Worm (Caenorhabditis elegans) whole organism, L1 larva: ENCODE data around the gene lgc-24.

ENCODE experiments used
- aly-2 ChIP-seq: fragments of 150-350 bp; optimal IDR thresholded peaks from 2 replicates; lab custom pipeline; 2014; ENCODE audit warnings: missing biosample characterization, missing genetic modification characterization
- dpl-1 ChIP-seq, 3 experiments: fragments of 150-350 bp in 2 of 3; sonication (generic microtip) in 1 of 3; optimal IDR thresholded peaks; 2 replicates each; lab custom pipeline; 2014 to 2017; ENCODE audit warnings: missing biosample characterization in 3 of 3, missing genetic modification characterization in 3 of 3, missing genetic modification reagents in 3 of 3
- efl-3 ChIP-seq: fragments of 200-800 bp; sonication (Bioruptor generic); optimal IDR thresholded peaks from 2 replicates; lab custom pipeline; 2018; ENCODE audit warnings: mild to moderate bottlenecking, missing genetic modification characterization, missing compliant biosample characterization
- hlh-4 ChIP-seq: sonication (generic microtip); optimal IDR thresholded peaks from 2 replicates; lab custom pipeline; 2016; ENCODE audit warnings: mild to moderate bottlenecking, missing genetic modification characterization, missing compliant biosample characterization
- lin-13 ChIP-seq: fragments of 150-350 bp; optimal IDR thresholded peaks from 2 replicates; lab custom pipeline; 2014; ENCODE audit warnings: missing biosample characterization, missing genetic modification reagents, missing genetic modification characterization
- lin-14 ChIP-seq: fragments of 200-800 bp; sonication (Bioruptor generic); optimal IDR thresholded peaks from 2 replicates; lab custom pipeline; 2018; ENCODE audit warnings: mild to moderate bottlenecking, missing genetic modification characterization, moderate library complexity, missing compliant biosample characterization
- lin-39 ChIP-seq: fragments of 150-350 bp; optimal IDR thresholded peaks from 2 replicates; lab custom pipeline; 2014; ENCODE audit warnings: missing biosample characterization, missing genetic modification reagents, missing genetic modification characterization
- nhr-12 ChIP-seq: sonication (generic microtip); optimal IDR thresholded peaks from 2 replicates; lab custom pipeline; 2017; ENCODE audit warnings: missing biosample characterization, missing genetic modification characterization
- nhr-77 ChIP-seq: fragments of 150-350 bp; optimal IDR thresholded peaks from 2 replicates; lab custom pipeline; 2014; ENCODE audit warnings: missing biosample characterization, missing genetic modification characterization
- pax-3 ChIP-seq: fragments of 200-800 bp; sonication (Bioruptor generic); optimal IDR thresholded peaks from 2 replicates; lab custom pipeline; 2018; ENCODE audit warnings: mild to moderate bottlenecking, missing genetic modification characterization, moderate library complexity, missing compliant biosample characterization
- unc-62 ChIP-seq: fragments of 150-350 bp; optimal IDR thresholded peaks from 2 replicates; lab custom pipeline; 2014; ENCODE audit warnings: missing biosample characterization, missing genetic modification reagents, missing genetic modification characterization

- no peak for TF ChIP-seq unc-62
- no peak for TF ChIP-seq lin-13 (GFP tag; lab: Kevin White, UChicago)
- no peak for TF ChIP-seq efl-3 (GFP tag; lab: Kevin White, UChicago)
- TF ChIP-seq dpl-1 (GFP tag; optimal IDR thresholded peaks at IDR 0.05; lab: Kevin White, UChicago): no peak
- no peak for TF ChIP-seq aly-2
- no peak for TF ChIP-seq hlh-4 (tag; lab: Kevin White, UChicago)
- TF ChIP-seq lin-14 (GFP tag; lab: Kevin White, UChicago): no peak
- no peak for TF ChIP-seq nhr-77
- TF ChIP-seq nhr-12: no peak
- no peak for TF ChIP-seq lin-39 (tag; lab: Kevin White, UChicago)
- no peak for TF ChIP-seq pax-3
These were observed 32.2 kb upstream of the lgc-24 start for ce11 chrX:12036114-12036513.
